Worm (Caenorhabditis elegans) whole organism, early embryonic: ENCODE data around the gene asna-1.

Source experiments
- ama-1 ChIP-seq: fragments of 150-350 bp; optimal IDR thresholded peaks from 2 replicates; lab custom pipeline; 2014
- sea-1 ChIP-seq: fragments of 200-800 bp; sonication (Bioruptor generic); conservative IDR thresholded peaks from 2 replicates; pipeline ENCODE4 v1.3.6; 2022; ENCODE audit warnings: missing genetic modification characterization, missing compliant biosample characterization

- no peak for TF ChIP-seq sea-1 (GFP tag; lab: Robert Waterston, UW)
- TF ChIP-seq ama-1 (lab: Kevin White, UChicago): no peak
Measured at ce11 chrIII:8888956-8889355, 5.9 kb upstream of the asna-1 start, which contains the start of gene ZK637.14.
